Fruit fly (Drosophila melanogaster) whole organism, embryonic: ENCODE measurements around the gene CG6414.

Experiments
- Blimp-1 ChIP-seq: fragments of 200-800 bp; sonication (Bioruptor generic); optimal IDR thresholded peaks from 3 replicates; lab custom pipeline; 2018; ENCODE audit warnings: missing biosample characterization, missing genetic modification characterization, mild to moderate bottlenecking, moderate library complexity, missing genetic modification reagents
- BtbVII ChIP-seq: fragments of 200-800 bp; sonication (Bioruptor generic); optimal IDR thresholded peaks from 3 replicates; lab custom pipeline; 2017; ENCODE audit warnings: missing biosample characterization, mild to moderate bottlenecking, missing genetic modification characterization
- CG14710 ChIP-seq: fragments of 200-800 bp; sonication (Bioruptor generic); optimal IDR thresholded peaks from 3 replicates; lab custom pipeline; 2019; ENCODE audit warnings: missing biosample characterization, mild to moderate bottlenecking, missing genetic modification characterization, moderate library complexity
- CG15479 ChIP-seq: fragments of 200-800 bp; sonication (Bioruptor generic); optimal IDR thresholded peaks from 3 replicates; lab custom pipeline; 2019; ENCODE audit warnings: missing biosample characterization, mild to moderate bottlenecking, missing genetic modification characterization, moderate library complexity
- CG15696 ChIP-seq: fragments of 200-800 bp; sonication (Bioruptor generic); optimal IDR thresholded peaks from 2 replicates; lab custom pipeline; 2019; ENCODE audit warnings: missing biosample characterization, mild to moderate bottlenecking, missing genetic modification characterization, moderate library complexity
- CG16813 ChIP-seq: fragments of 200-800 bp; sonication (Bioruptor generic); IDR thresholded peaks from 3 replicates; pipeline ENCODE4 v1.3.6; 2022; ENCODE audit warnings: missing biosample characterization, missing genetic modification characterization; ENCODE audit not compliant: partially characterized antibody
- CG17328 ChIP-seq: fragments of 200-800 bp; sonication (Bioruptor generic); IDR thresholded peaks from 2 replicates; pipeline ENCODE4 v1.3.6; 2022; ENCODE audit warnings: missing biosample characterization, missing genetic modification characterization
- CG18011 ChIP-seq: fragments of 200-800 bp; sonication (Bioruptor generic); optimal IDR thresholded peaks from 2 replicates; lab custom pipeline; 2017; ENCODE audit warnings: missing biosample characterization, missing genetic modification characterization, mild to moderate bottlenecking, moderate library complexity, missing genotype
- CG2116 ChIP-seq: fragments of 200-800 bp; sonication (Bioruptor generic); optimal IDR thresholded peaks from 3 replicates; lab custom pipeline; 2018; ENCODE audit warnings: missing biosample characterization, mild to moderate bottlenecking, missing genetic modification characterization
- CG30431 ChIP-seq: fragments of 200-800 bp; sonication (Bioruptor generic); optimal IDR thresholded peaks from 2 replicates; lab custom pipeline; 2017; ENCODE audit warnings: missing biosample characterization, missing genetic modification characterization
- CG31224 ChIP-seq: fragments of 200-800 bp; sonication (Bioruptor generic); IDR thresholded peaks from 2 replicates; pipeline ENCODE4 v1.3.6; 2022; ENCODE audit warnings: missing biosample characterization, missing genetic modification characterization
- CG33213 ChIP-seq: fragments of 200-800 bp; sonication (Bioruptor generic); optimal IDR thresholded peaks from 3 replicates; lab custom pipeline; 2016; ENCODE audit warnings: missing biosample characterization, missing genetic modification characterization
- CG34224 ChIP-seq: fragments of 200-800 bp; sonication (Bioruptor generic); IDR thresholded peaks from 3 replicates; pipeline ENCODE4 v1.3.6; 2022; ENCODE audit warnings: missing biosample characterization, missing genetic modification characterization; ENCODE audit not compliant: partially characterized antibody
- CG3847 ChIP-seq: fragments of 200-800 bp; sonication (Bioruptor generic); IDR thresholded peaks from 2 replicates; pipeline ENCODE4 v1.3.6; 2022; ENCODE audit warnings: missing biosample characterization, missing genetic modification characterization
- CG42726 ChIP-seq: fragments of 200-800 bp; sonication (Bioruptor generic); IDR thresholded peaks from 2 replicates; pipeline ENCODE4 v1.3.6; 2022; ENCODE audit warnings: missing biosample characterization, missing genetic modification characterization; ENCODE audit not compliant: partially characterized antibody
- CG4328 ChIP-seq: fragments of 200-800 bp; sonication (Bioruptor generic); optimal IDR thresholded peaks from 3 replicates; lab custom pipeline; 2017; ENCODE audit warnings: missing biosample characterization, missing genetic modification reagents, missing genetic modification characterization
- CG4730 ChIP-seq: fragments of 200-800 bp; sonication (Bioruptor generic); IDR thresholded peaks from 2 replicates; pipeline ENCODE4 v1.3.6; 2022; ENCODE audit warnings: missing biosample characterization, missing genetic modification characterization
- CG7372 ChIP-seq: fragments of 200-800 bp; sonication (Bioruptor generic); IDR thresholded peaks from 2 replicates; pipeline ENCODE4 v1.3.6; 2022; ENCODE audit warnings: missing biosample characterization, missing genetic modification characterization
- CG7745 ChIP-seq: fragments of 200-800 bp; sonication (Bioruptor generic); optimal IDR thresholded peaks from 2 replicates; lab custom pipeline; 2018; ENCODE audit warnings: missing biosample characterization, mild to moderate bottlenecking, missing genetic modification characterization, moderate library complexity
- CG7786 ChIP-seq: fragments of 200-800 bp; sonication (Bioruptor generic); optimal IDR thresholded peaks from 2 replicates; lab custom pipeline; 2016; ENCODE audit warnings: missing biosample characterization, missing genetic modification characterization
- CG9932 ChIP-seq: fragments of 200-800 bp; sonication (Bioruptor generic); IDR thresholded peaks from 2 replicates; pipeline ENCODE4 v1.3.6; 2022; ENCODE audit warnings: missing biosample characterization, missing genetic modification characterization
- CrebB ChIP-seq: fragments of 200-800 bp; sonication (Bioruptor generic); optimal IDR thresholded peaks from 3 replicates; lab custom pipeline; 2018; ENCODE audit warnings: missing biosample characterization, mild to moderate bottlenecking, missing genetic modification characterization
- Dek ChIP-seq: fragments of 200-800 bp; sonication (Bioruptor generic); optimal IDR thresholded peaks from 3 replicates; lab custom pipeline; 2019; ENCODE audit warnings: missing biosample characterization, mild to moderate bottlenecking, missing genetic modification characterization, moderate library complexity
- Dll ChIP-seq: fragments of 200-800 bp; sonication (Bioruptor generic); IDR thresholded peaks from 4 replicates; pipeline ENCODE4 v1.3.6; 2022; ENCODE audit warnings: missing biosample characterization, missing genetic modification characterization; ENCODE audit not compliant: partially characterized antibody
- Doc2 ChIP-seq: fragments of 200-800 bp; sonication (Bioruptor generic); IDR thresholded peaks from 2 replicates; pipeline ENCODE4 v1.3.6; 2022; ENCODE audit warnings: missing biosample characterization, missing genetic modification characterization
- Doc3 ChIP-seq: fragments of 200-800 bp; sonication (Bioruptor generic); IDR thresholded peaks from 3 replicates; pipeline ENCODE4 v1.3.6; 2022; ENCODE audit warnings: missing biosample characterization, missing genetic modification characterization; ENCODE audit not compliant: partially characterized antibody
- Dref ChIP-seq: fragments of 200-800 bp; sonication (Bioruptor generic); IDR thresholded peaks from 2 replicates; pipeline ENCODE4 v1.3.6; 2022; ENCODE audit warnings: missing biosample characterization, missing genetic modification characterization
- Hey ChIP-seq: fragments of 200-800 bp; sonication (Bioruptor generic); optimal IDR thresholded peaks from 3 replicates; lab custom pipeline; 2018; ENCODE audit warnings: missing biosample characterization, mild to moderate bottlenecking, missing genetic modification characterization
- HmgZ ChIP-seq: fragments of 200-800 bp; sonication (Bioruptor generic); optimal IDR thresholded peaks from 2 replicates; lab custom pipeline; 2018; ENCODE audit warnings: missing biosample characterization, mild to moderate bottlenecking, missing genetic modification characterization
- Sin3A ChIP-seq: fragments of >200 bp; optimal IDR thresholded peaks from 2 replicates; lab custom pipeline; 2018
- TFAM ChIP-seq: fragments of 200-800 bp; sonication (Bioruptor generic); optimal IDR thresholded peaks from 2 replicates; lab custom pipeline; 2017; ENCODE audit warnings: missing biosample characterization, missing genetic modification characterization, inconsistent platforms
- ara ChIP-seq: fragments of 200-800 bp; sonication (Bioruptor generic); IDR thresholded peaks from 2 replicates; pipeline ENCODE4 v1.3.6; 2022; ENCODE audit warnings: missing biosample characterization, missing genetic modification characterization
- bcd ChIP-seq: fragments of 200-800 bp; sonication (Bioruptor generic); optimal IDR thresholded peaks from 2 replicates; lab custom pipeline; 2017; ENCODE audit warnings: missing biosample characterization, mild to moderate bottlenecking, missing genetic modification characterization
- cas ChIP-seq: fragments of 200-800 bp; sonication (Bioruptor generic); IDR thresholded peaks from 2 replicates; pipeline ENCODE4 v1.3.6; 2022; ENCODE audit warnings: missing biosample characterization, missing genetic modification characterization
- croc ChIP-seq: fragments of 200-800 bp; sonication (Bioruptor generic); conservative IDR thresholded peaks from 3 replicates; pipeline ENCODE4 v1.3.6; 2022; ENCODE audit warnings: missing biosample characterization, missing genetic modification characterization
- crol ChIP-seq: fragments of 200-800 bp; sonication (Bioruptor generic); IDR thresholded peaks from 2 replicates; pipeline ENCODE4 v1.3.6; 2022; ENCODE audit warnings: missing biosample characterization, missing genetic modification characterization
- fd96Cb ChIP-seq: fragments of 200-800 bp; sonication (Bioruptor generic); optimal IDR thresholded peaks from 2 replicates; lab custom pipeline; 2018; ENCODE audit warnings: missing biosample characterization, mild to moderate bottlenecking, missing genetic modification characterization, moderate library complexity
- gt ChIP-seq: fragments of 200-800 bp; sonication (Bioruptor generic); IDR thresholded peaks from 2 replicates; pipeline ENCODE4 v1.3.6; 2022; ENCODE audit warnings: missing biosample characterization, missing genetic modification characterization
- ken ChIP-seq: fragments of 200-800 bp; sonication (Bioruptor generic); IDR thresholded peaks from 3 replicates; pipeline ENCODE4 v1.3.6; 2022; ENCODE audit warnings: missing biosample characterization, missing genetic modification characterization
- klu ChIP-seq: fragments of 200-800 bp; sonication (Bioruptor generic); IDR thresholded peaks from 2 replicates; pipeline ENCODE4 v1.3.6; 2022; ENCODE audit warnings: missing biosample characterization, missing genetic modification characterization
- nmo ChIP-seq: fragments of 200-800 bp; sonication (Bioruptor generic); optimal IDR thresholded peaks from 2 replicates; lab custom pipeline; 2018; ENCODE audit warnings: missing biosample characterization, mild to moderate bottlenecking, missing genetic modification characterization, moderate library complexity
- peb ChIP-seq: fragments of 200-800 bp; sonication (Bioruptor generic); IDR thresholded peaks from 2 replicates; pipeline ENCODE4 v1.3.6; 2022; ENCODE audit warnings: missing biosample characterization, missing genetic modification characterization
- psq ChIP-seq: fragments of 200-800 bp; sonication (Bioruptor generic); optimal IDR thresholded peaks from 2 replicates; lab custom pipeline; 2017; ENCODE audit warnings: missing biosample characterization, missing genetic modification characterization
- repo ChIP-seq: fragments of 200-800 bp; sonication (Bioruptor generic); optimal IDR thresholded peaks from 2 replicates; lab custom pipeline; 2016; ENCODE audit warnings: missing biosample characterization, missing genetic modification characterization
- ro ChIP-seq: fragments of 200-800 bp; sonication (Bioruptor generic); IDR thresholded peaks from 2 replicates; pipeline ENCODE4 v1.3.6; 2022; ENCODE audit warnings: missing biosample characterization, missing genetic modification characterization
- scrt ChIP-seq: fragments of 200-800 bp; sonication (Bioruptor generic); optimal IDR thresholded peaks from 2 replicates; lab custom pipeline; 2018; ENCODE audit warnings: missing biosample characterization, mild to moderate bottlenecking, missing genetic modification characterization, moderate library complexity
- shn ChIP-seq: fragments of 200-800 bp; sonication (Bioruptor generic); optimal IDR thresholded peaks from 3 replicates; lab custom pipeline; 2016; ENCODE audit warnings: missing biosample characterization, missing genetic modification characterization
- slbo ChIP-seq: fragments of 200-800 bp; sonication (Bioruptor generic); IDR thresholded peaks from 2 replicates; pipeline ENCODE4 v1.3.6; 2022; ENCODE audit warnings: missing biosample characterization, missing genetic modification characterization
- sna ChIP-seq: fragments of 200-800 bp; sonication (Bioruptor generic); IDR thresholded peaks from 2 replicates; pipeline ENCODE4 v1.3.6; 2022; ENCODE audit warnings: missing biosample characterization, missing genetic modification characterization; ENCODE audit not compliant: partially characterized antibody
- tgo ChIP-seq: fragments of 200-800 bp; sonication (Bioruptor generic); IDR thresholded peaks from 3 replicates; pipeline ENCODE4 v1.3.6; 2022; ENCODE audit warnings: missing biosample characterization, missing genetic modification characterization
- tna ChIP-seq: fragments of 200-800 bp; sonication (Bioruptor generic); IDR thresholded peaks from 2 replicates; pipeline ENCODE4 v1.3.6; 2022; ENCODE audit warnings: missing biosample characterization, missing genetic modification characterization; ENCODE audit not compliant: partially characterized antibody
- unc-4 ChIP-seq: fragments of 200-800 bp; sonication (Bioruptor generic); IDR thresholded peaks from 2 replicates; pipeline ENCODE4 v1.3.6; 2022; ENCODE audit warnings: missing biosample characterization, missing genetic modification characterization; ENCODE audit not compliant: partially characterized antibody

Gene CG6414

DNA sequence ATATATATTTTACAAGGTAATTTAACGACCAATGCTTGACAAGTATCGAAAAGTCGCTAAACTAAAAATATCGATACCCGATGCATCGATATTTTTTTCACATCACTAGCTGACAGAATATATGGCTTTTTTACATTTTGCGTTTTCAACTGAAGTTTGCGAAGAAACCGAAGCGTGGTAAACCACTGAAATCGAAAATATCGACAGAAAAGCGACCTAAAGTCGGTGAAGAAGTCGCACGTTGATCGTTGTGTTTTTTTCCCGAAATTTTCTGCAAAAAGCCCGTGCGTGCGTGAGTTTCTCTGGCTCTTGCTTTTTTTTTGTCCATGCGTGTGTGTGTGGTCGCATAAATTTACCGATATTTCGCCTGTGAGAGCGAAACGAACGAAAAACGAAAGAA lies 22.3 kb downstream of the CG6414 start, which contains the start of gene Vap33 (continued):
- TF ChIP-seq scrt (GFP tag; lab: Kevin White, UChicago) (no peak), BtbVII (GFP tag; lab: Kevin White, UChicago) (no peak), tna (peak; percentile 86), Hey (tag; lab: Kevin White, UChicago) (no peak), sna (GFP tag; lab: Robert Waterston, UW) (peak; percentile 87), croc (no peak), CG42726 (GFP tag; lab: Robert Waterston, UW) (peak; percentile 61; the same call in 1 of the 2 replicates), CG7786 (no peak), CrebB (no peak), CG4730 (GFP tag; lab: Robert Waterston, UW) (no peak), CG14710 (no peak), Dref (GFP tag; lab: Robert Waterston, UW) (peak; percentile 73), CG16813 (GFP tag; lab: Robert Waterston, UW) (peak; percentile 92), CG18011 (GFP tag; lab: Kevin White, UChicago) (no peak), ken (GFP tag; lab: Robert Waterston, UW) (no peak), unc-4 (peak; percentile 90), gt (GFP tag; lab: Robert Waterston, UW) (no peak), Dll (GFP tag; lab: Robert Waterston, UW) (peak; percentile 92), cas (GFP tag; lab: Robert Waterston, UW) (no peak), klu (GFP tag; lab: Robert Waterston, UW) (no peak), nmo (GFP tag; lab: Kevin White, UChicago) (no peak), CG30431 (GFP tag; lab: Kevin White, UChicago) (no peak), tgo (GFP tag; lab: Robert Waterston, UW) (no peak), CG34224 (GFP tag; lab: Robert Waterston, UW) (peak; percentile 88), CG33213 (GFP tag; lab: Kevin White, UChicago) (no peak), CG7372 (GFP tag; lab: Robert Waterston, UW) (no peak), fd96Cb (tag; lab: Kevin White, UChicago) (no peak), Dek (tag; lab: Kevin White, UChicago) (no peak), psq (no peak), CG17328 (GFP tag; lab: Robert Waterston, UW) (no peak), crol (GFP tag; lab: Robert Waterston, UW) (no peak), ara (no peak), CG2116 (peak; percentile 42), shn (no peak), peb (GFP tag; lab: Robert Waterston, UW) (no peak), CG4328 (GFP tag; lab: Kevin White, UChicago) (no peak), CG7745 (tag; lab: Kevin White, UChicago) (no peak), TFAM (GFP tag; lab: Kevin White, UChicago) (no peak), HmgZ (no peak), Doc2 (GFP tag; lab: Robert Waterston, UW) (no peak), ro (GFP tag; lab: Robert Waterston, UW) (no peak), Blimp-1 (no peak), CG15479 (no peak), CG15696 (tag; lab: Kevin White, UChicago) (no peak), CG9932 (GFP tag; lab: Robert Waterston, UW) (no peak), bcd (GFP tag; lab: Kevin White, UChicago) (no peak), repo (GFP tag; lab: Kevin White, UChicago) (no peak), CG31224 (GFP tag; lab: Robert Waterston, UW) (no peak), CG3847 (GFP tag; lab: Robert Waterston, UW) (no peak), slbo (GFP tag; lab: Robert Waterston, UW) (no peak), Sin3A (lab: Kevin White, UChicago) (peak; percentile 42), Doc3 (GFP tag; lab: Robert Waterston, UW) (peak; percentile 92)
